Fruit fly (Drosophila melanogaster) whole organism, embryonic: ENCODE measurements around the gene alphaTub84B.

Experiments
- Bteb2 ChIP-seq: fragments of 200-800 bp; sonication (Bioruptor generic); optimal IDR thresholded peaks from 2 replicates; lab custom pipeline; 2016; ENCODE audit warnings: missing biosample characterization, missing genetic modification characterization
- CG12155 ChIP-seq: fragments of 200-800 bp; sonication (Bioruptor generic); optimal IDR thresholded peaks from 3 replicates; lab custom pipeline; 2016; ENCODE audit warnings: missing biosample characterization, missing genetic modification characterization
- CG13287 ChIP-seq: fragments of 200-800 bp; sonication (Bioruptor generic); IDR thresholded peaks from 2 replicates; pipeline ENCODE4 v1.3.6; 2022; ENCODE audit warnings: missing biosample characterization, missing genetic modification characterization; ENCODE audit not compliant: partially characterized antibody
- CG13296 ChIP-seq: fragments of 200-800 bp; sonication (Bioruptor generic); optimal IDR thresholded peaks from 3 replicates; lab custom pipeline; 2018; ENCODE audit warnings: missing biosample characterization, mild to moderate bottlenecking, missing genetic modification characterization
- CG1529 ChIP-seq: fragments of 200-800 bp; sonication (Bioruptor generic); optimal IDR thresholded peaks from 3 replicates; lab custom pipeline; 2018; ENCODE audit warnings: missing biosample characterization, missing genetic modification characterization
- CG15514 ChIP-seq: fragments of 200-800 bp; sonication (Bioruptor generic); optimal IDR thresholded peaks from 3 replicates; lab custom pipeline; 2017; ENCODE audit warnings: missing biosample characterization, missing genetic modification characterization, mild to moderate bottlenecking, moderate library complexity, missing genetic modification reagents
- CG1603 ChIP-seq: fragments of 200-800 bp; sonication (Bioruptor generic); optimal IDR thresholded peaks from 2 replicates; lab custom pipeline; 2019; ENCODE audit warnings: missing biosample characterization, mild to moderate bottlenecking, missing genetic modification characterization, moderate library complexity
- CG16779 ChIP-seq: fragments of 200-800 bp; sonication (Bioruptor generic); IDR thresholded peaks from 2 replicates; pipeline ENCODE4 v1.3.6; 2022; ENCODE audit warnings: missing biosample characterization, missing genetic modification characterization
- CG17361 ChIP-seq: fragments of 200-800 bp; sonication (Bioruptor generic); IDR thresholded peaks from 3 replicates; pipeline ENCODE4 v1.3.6; 2022; ENCODE audit warnings: missing biosample characterization, missing genetic modification characterization
- CG17829 ChIP-seq: fragments of 200-800 bp; optimal IDR thresholded peaks from 2 replicates; lab custom pipeline; 2019; ENCODE audit warnings: missing biosample characterization, mild to moderate bottlenecking, missing genetic modification characterization, moderate library complexity
- CG2712 ChIP-seq: fragments of 200-800 bp; optimal IDR thresholded peaks from 3 replicates; lab custom pipeline; 2019; ENCODE audit warnings: missing biosample characterization, mild to moderate bottlenecking, missing genetic modification characterization, moderate library complexity
- CG34224 ChIP-seq: fragments of 200-800 bp; sonication (Bioruptor generic); IDR thresholded peaks from 3 replicates; pipeline ENCODE4 v1.3.6; 2022; ENCODE audit warnings: missing biosample characterization, missing genetic modification characterization; ENCODE audit not compliant: partially characterized antibody
- CG34376 ChIP-seq: fragments of 200-800 bp; sonication (Bioruptor generic); optimal IDR thresholded peaks from 2 replicates; lab custom pipeline; 2018; ENCODE audit warnings: missing biosample characterization, mild to moderate bottlenecking, missing genetic modification characterization
- CG34422 ChIP-seq: fragments of 200-800 bp; sonication (Bioruptor generic); IDR thresholded peaks from 3 replicates; pipeline ENCODE4 v1.3.6; 2022; ENCODE audit warnings: missing biosample characterization, missing genetic modification characterization
- CG3847 ChIP-seq: fragments of 200-800 bp; sonication (Bioruptor generic); IDR thresholded peaks from 2 replicates; pipeline ENCODE4 v1.3.6; 2022; ENCODE audit warnings: missing biosample characterization, missing genetic modification characterization
- CG4854 ChIP-seq: fragments of 200-800 bp; sonication (Bioruptor generic); optimal IDR thresholded peaks from 2 replicates; lab custom pipeline; 2016; ENCODE audit warnings: missing biosample characterization, missing genetic modification characterization, inconsistent platforms
- CG6254 ChIP-seq: fragments of 200-800 bp; sonication (Bioruptor generic); optimal IDR thresholded peaks from 3 replicates; lab custom pipeline; 2017; ENCODE audit warnings: mild to moderate bottlenecking, missing biosample characterization, missing genetic modification reagents, missing genetic modification characterization
- CG6654 ChIP-seq: fragments of 200-800 bp; sonication (Bioruptor generic); optimal IDR thresholded peaks from 2 replicates; lab custom pipeline; 2017; ENCODE audit warnings: missing biosample characterization, mild to moderate bottlenecking, missing genetic modification characterization
- CG8388 ChIP-seq: fragments of 200-800 bp; sonication (Bioruptor generic); optimal IDR thresholded peaks from 2 replicates; lab custom pipeline; 2019; ENCODE audit warnings: missing biosample characterization, mild to moderate bottlenecking, missing genetic modification characterization, moderate library complexity
- CG9797 ChIP-seq: fragments of 200-800 bp; sonication (Bioruptor generic); optimal IDR thresholded peaks from 3 replicates; lab custom pipeline; 2018; ENCODE audit warnings: missing biosample characterization, mild to moderate bottlenecking, missing genetic modification characterization
- Dad ChIP-seq: fragments of 200-800 bp; sonication (Bioruptor generic); optimal IDR thresholded peaks from 3 replicates; lab custom pipeline; 2016; ENCODE audit warnings: missing biosample characterization, missing genetic modification characterization
- Doc2 ChIP-seq: fragments of 200-800 bp; sonication (Bioruptor generic); IDR thresholded peaks from 2 replicates; pipeline ENCODE4 v1.3.6; 2022; ENCODE audit warnings: missing biosample characterization, missing genetic modification characterization
- Dref ChIP-seq: fragments of 200-800 bp; sonication (Bioruptor generic); IDR thresholded peaks from 2 replicates; pipeline ENCODE4 v1.3.6; 2022; ENCODE audit warnings: missing biosample characterization, missing genetic modification characterization
- Drgx ChIP-seq: fragments of 200-800 bp; sonication (Bioruptor generic); IDR thresholded peaks from 2 replicates; pipeline ENCODE4 v1.3.6; 2022; ENCODE audit warnings: missing biosample characterization, missing genetic modification characterization
- Gug ChIP-seq: fragments of 200-800 bp; sonication (Bioruptor generic); IDR thresholded peaks from 4 replicates; pipeline ENCODE4 v1.3.6; 2022; ENCODE audit warnings: missing biosample characterization, missing genetic modification characterization
- HLH4C ChIP-seq: fragments of 200-800 bp; sonication (Bioruptor generic); IDR thresholded peaks from 3 replicates; pipeline ENCODE4 v1.3.6; 2022; ENCODE audit warnings: missing biosample characterization, missing genetic modification characterization; ENCODE audit not compliant: partially characterized antibody
- HmgZ ChIP-seq: fragments of 200-800 bp; sonication (Bioruptor generic); optimal IDR thresholded peaks from 2 replicates; lab custom pipeline; 2018; ENCODE audit warnings: missing biosample characterization, mild to moderate bottlenecking, missing genetic modification characterization
- Hmx ChIP-seq: fragments of 200-800 bp; sonication (Bioruptor generic); optimal IDR thresholded peaks from 2 replicates; lab custom pipeline; 2016; ENCODE audit warnings: missing biosample characterization, missing genetic modification characterization
- Kr ChIP-seq: fragments of 200-800 bp; sonication (Bioruptor generic); optimal IDR thresholded peaks from 2 replicates; lab custom pipeline; 2017; ENCODE audit warnings: missing biosample characterization, mild to moderate bottlenecking, missing genetic modification characterization
- Lhr ChIP-seq: fragments of 200-800 bp; sonication (Bioruptor generic); optimal IDR thresholded peaks from 3 replicates; lab custom pipeline; 2017; ENCODE audit warnings: mild to moderate bottlenecking, missing biosample characterization, missing genetic modification reagents, missing genetic modification characterization
- Nf-YB ChIP-seq: fragments of 200-800 bp; sonication (Bioruptor generic); optimal IDR thresholded peaks from 3 replicates; lab custom pipeline; 2019; ENCODE audit warnings: missing biosample characterization, mild to moderate bottlenecking, missing genetic modification characterization, moderate library complexity
- Pdp1 ChIP-seq, 2 experiments: fragments of 200-800 bp; sonication (Bioruptor generic); optimal IDR thresholded peaks; 3 replicates each; lab custom pipeline; 2016; ENCODE audit warnings: missing biosample characterization in 2 of 2, missing genetic modification characterization in 2 of 2, mild to moderate bottlenecking in 1 of 2, moderate library complexity in 1 of 2
- Sry-δ ChIP-seq: fragments of 200-800 bp; sonication (Bioruptor generic); optimal IDR thresholded peaks from 2 replicates; lab custom pipeline; 2016; ENCODE audit warnings: missing biosample characterization, missing genetic modification characterization
- Vsx1 ChIP-seq: fragments of 200-800 bp; sonication (Bioruptor generic); optimal IDR thresholded peaks from 2 replicates; lab custom pipeline; 2017; ENCODE audit warnings: missing biosample characterization, mild to moderate bottlenecking, missing genetic modification characterization, missing genetic modification reagents
- YL-1 ChIP-seq: fragments of 200-800 bp; sonication (Bioruptor generic); optimal IDR thresholded peaks from 3 replicates; lab custom pipeline; 2017; ENCODE audit warnings: missing biosample characterization, mild to moderate bottlenecking, missing genetic modification characterization
- amos ChIP-seq: fragments of 200-800 bp; sonication (Bioruptor generic); IDR thresholded peaks from 2 replicates; pipeline ENCODE4 v1.3.6; 2022; ENCODE audit warnings: missing biosample characterization, missing genetic modification characterization; ENCODE audit not compliant: partially characterized antibody
- ato ChIP-seq: fragments of 200-800 bp; sonication (Bioruptor generic); IDR thresholded peaks from 2 replicates; pipeline ENCODE4 v1.3.6; 2022; ENCODE audit warnings: missing biosample characterization, missing genetic modification characterization; ENCODE audit not compliant: partially characterized antibody
- bcd ChIP-seq: fragments of 200-800 bp; sonication (Bioruptor generic); optimal IDR thresholded peaks from 2 replicates; lab custom pipeline; 2017; ENCODE audit warnings: missing biosample characterization, mild to moderate bottlenecking, missing genetic modification characterization
- cad ChIP-seq: fragments of >200 bp; optimal IDR thresholded peaks from 2 replicates; lab custom pipeline; 2017; ENCODE audit warnings: missing biosample characterization, missing genetic modification characterization
- chif ChIP-seq, 2 experiments: fragments of 200-800 bp; sonication (Bioruptor generic); optimal IDR thresholded peaks; 3 replicates each; lab custom pipeline; 2016; ENCODE audit warnings: missing biosample characterization in 2 of 2, missing genetic modification characterization in 2 of 2
- corto ChIP-seq: fragments of 200-800 bp; sonication (Bioruptor generic); optimal IDR thresholded peaks from 2 replicates; lab custom pipeline; 2016; ENCODE audit warnings: missing biosample characterization, mild to moderate bottlenecking, missing genetic modification characterization, moderate library complexity
- ewg ChIP-seq: fragments of 200-800 bp; sonication (Bioruptor generic); optimal IDR thresholded peaks from 3 replicates; lab custom pipeline; 2017; ENCODE audit warnings: mild to moderate bottlenecking, missing biosample characterization, missing genetic modification reagents, missing genetic modification characterization
- ind ChIP-seq: fragments of 200-800 bp; sonication (Bioruptor generic); optimal IDR thresholded peaks from 3 replicates; lab custom pipeline; 2016; ENCODE audit warnings: missing biosample characterization, missing genetic modification characterization
- jumu ChIP-seq: fragments of 200-800 bp; sonication (Bioruptor generic); optimal IDR thresholded peaks from 3 replicates; lab custom pipeline; 2016; ENCODE audit warnings: missing biosample characterization, missing genetic modification characterization
- lilli ChIP-seq: fragments of 200-800 bp; sonication (Bioruptor generic); optimal IDR thresholded peaks from 3 replicates; lab custom pipeline; 2016; ENCODE audit warnings: missing biosample characterization, missing genetic modification characterization
- mld ChIP-seq: fragments of 200-800 bp; sonication (Bioruptor generic); IDR thresholded peaks from 3 replicates; pipeline ENCODE4 v1.3.6; 2022; ENCODE audit warnings: missing biosample characterization, missing genetic modification characterization; ENCODE audit not compliant: partially characterized antibody
- nerfin-2 ChIP-seq: fragments of 200-800 bp; sonication (Bioruptor generic); IDR thresholded peaks from 2 replicates; pipeline ENCODE4 v1.3.6; 2022; ENCODE audit warnings: missing biosample characterization, missing genetic modification characterization; ENCODE audit not compliant: partially characterized antibody
- nom ChIP-seq: fragments of 200-800 bp; sonication (Bioruptor generic); optimal IDR thresholded peaks from 2 replicates; lab custom pipeline; 2017; ENCODE audit warnings: missing biosample characterization, missing genetic modification characterization, mild to moderate bottlenecking, moderate library complexity, missing genetic modification reagents
- zfh1 ChIP-seq: fragments of 200-800 bp; sonication (Bioruptor generic); IDR thresholded peaks from 3 replicates; pipeline ENCODE4 v1.3.6; 2022; ENCODE audit warnings: missing biosample characterization, missing genetic modification characterization
- zfh2 ChIP-seq: fragments of 200-800 bp; sonication (Bioruptor generic); optimal IDR thresholded peaks from 2 replicates; lab custom pipeline; 2016; ENCODE audit warnings: missing biosample characterization, missing genetic modification characterization

Gene alphaTub84B

dm6 chr3R:7130827-7131226, 44.4 kb downstream of the alphaTub84B start (continued):
- TF ChIP-seq Kr (GFP tag; lab: Kevin White, UChicago) (no peak), CG1529 (GFP tag; lab: Kevin White, UChicago) (no peak), CG3847 (GFP tag; lab: Robert Waterston, UW) (no peak), ind (no peak), Hmx (GFP tag; lab: Kevin White, UChicago) (no peak), HLH4C (GFP tag; lab: Robert Waterston, UW) (peak; percentile 94), CG9797 (GFP tag; lab: Kevin White, UChicago) (peak; percentile 77), mld (peak; percentile 99), CG34422 (no peak), CG12155 (GFP tag; lab: Kevin White, UChicago) (no peak), Pdp1 (GFP tag; optimal IDR thresholded peaks at IDR 0.05; lab: Kevin White, UChicago) (peak in 1 of 2 experiments; percentile 40), YL-1 (GFP tag; lab: Kevin White, UChicago) (no peak), ewg (no peak), CG8388 (GFP tag; lab: Kevin White, UChicago) (no peak), CG13296 (GFP tag; lab: Kevin White, UChicago) (no peak), CG1603 (tag; lab: Kevin White, UChicago) (peak; percentile 35), CG15514 (GFP tag; lab: Kevin White, UChicago) (peak; percentile 2), CG13287 (GFP tag; lab: Robert Waterston, UW) (peak; percentile 96), chif (GFP tag; optimal IDR thresholded peaks at IDR 0.05; lab: Kevin White, UChicago) (no peak), Drgx (GFP tag; lab: Robert Waterston, UW) (no peak), lilli (no peak), corto (GFP tag; lab: Kevin White, UChicago) (no peak), amos (GFP tag; lab: Robert Waterston, UW) (peak; percentile 92), Gug (GFP tag; lab: Robert Waterston, UW) (peak; percentile 41; the same call in 2 of the 4 replicates), cad (no peak), Vsx1 (no peak), ato (GFP tag; lab: Robert Waterston, UW) (peak; percentile 93), CG34376 (GFP tag; lab: Kevin White, UChicago) (no peak), Dref (GFP tag; lab: Robert Waterston, UW) (peak; percentile 67), Dad (GFP tag; lab: Kevin White, UChicago) (no peak), Lhr (GFP tag; lab: Kevin White, UChicago) (no peak), CG4854 (GFP tag; lab: Kevin White, UChicago) (no peak), Doc2 (GFP tag; lab: Robert Waterston, UW) (no peak), jumu (GFP tag; lab: Kevin White, UChicago) (no peak), nom (GFP tag; lab: Kevin White, UChicago) (no peak), CG6654 (GFP tag; lab: Kevin White, UChicago) (no peak), CG2712 (tag; lab: Kevin White, UChicago) (peak; percentile 32), CG16779 (no peak), CG17829 (no peak), HmgZ (peak; percentile 53), CG17361 (GFP tag; lab: Robert Waterston, UW) (no peak), Bteb2 (GFP tag; lab: Kevin White, UChicago) (no peak), bcd (GFP tag; lab: Kevin White, UChicago) (no peak), CG6254 (GFP tag; lab: Kevin White, UChicago) (no peak), nerfin-2 (GFP tag; lab: Robert Waterston, UW) (peak; percentile 95), zfh2 (GFP tag; lab: Kevin White, UChicago) (no peak), CG34224 (GFP tag; lab: Robert Waterston, UW) (peak; percentile 96), zfh1 (GFP tag; lab: Robert Waterston, UW) (no peak), Nf-YB (GFP tag; lab: Kevin White, UChicago) (no peak), Sry-δ (GFP tag; lab: Kevin White, UChicago) (peak; percentile 42)
